Worm (Caenorhabditis elegans) whole organism, L3 larva: ENCODE data around the gene let-716.

Experiments
- R02D3.7 ChIP-seq: fragments of 150-350 bp; optimal IDR thresholded peaks from 2 replicates; lab custom pipeline; 2014; ENCODE audit warnings: missing biosample characterization, missing genetic modification characterization
- ZK546.5 ChIP-seq: sonication (generic microtip); optimal IDR thresholded peaks from 2 replicates; lab custom pipeline; 2017; ENCODE audit warnings: missing biosample characterization, missing genetic modification characterization
- aly-2 ChIP-seq: fragments of 150-350 bp; optimal IDR thresholded peaks from 2 replicates; lab custom pipeline; 2014; ENCODE audit warnings: missing biosample characterization, missing genetic modification characterization
- ama-1 ChIP-seq: fragments of 150-350 bp; optimal IDR thresholded peaks from 2 replicates; lab custom pipeline; 2018
- ceh-16 ChIP-seq: sonication (generic microtip); optimal IDR thresholded peaks from 2 replicates; lab custom pipeline; 2017; ENCODE audit warnings: missing biosample characterization, missing genetic modification characterization
- ceh-28 ChIP-seq: fragments of 150-350 bp; optimal IDR thresholded peaks from 2 replicates; lab custom pipeline; 2014; ENCODE audit warnings: missing biosample characterization, missing genetic modification reagents, missing genetic modification characterization
- ceh-82 ChIP-seq: fragments of 150-350 bp; optimal IDR thresholded peaks from 2 replicates; lab custom pipeline; 2014; ENCODE audit warnings: missing biosample characterization, missing genetic modification characterization
- ceh-9 ChIP-seq: sonication (generic microtip); optimal IDR thresholded peaks from 2 replicates; lab custom pipeline; 2018; ENCODE audit warnings: missing biosample characterization, missing genetic modification characterization
- daf-12 ChIP-seq: fragments of 150-350 bp; optimal IDR thresholded peaks from 2 replicates; lab custom pipeline; 2014; ENCODE audit warnings: missing biosample characterization, missing genetic modification reagents, missing genetic modification characterization
- egl-5 ChIP-seq: fragments of 150-350 bp; optimal IDR thresholded peaks from 2 replicates; lab custom pipeline; 2017; ENCODE audit warnings: missing biosample characterization, missing genetic modification reagents, missing genetic modification characterization, inconsistent platforms
- elt-1 ChIP-seq: fragments of 150-350 bp; optimal IDR thresholded peaks from 2 replicates; lab custom pipeline; 2014; ENCODE audit warnings: missing biosample characterization, missing genetic modification characterization
- elt-2 ChIP-seq: sonication (generic microtip); optimal IDR thresholded peaks from 2 replicates; lab custom pipeline; 2016; ENCODE audit warnings: missing genetic modification reagents, mild to moderate bottlenecking, missing genetic modification characterization, missing compliant biosample characterization
- eor-1 ChIP-seq, 2 experiments: fragments of 150-350 bp; optimal IDR thresholded peaks; 2 replicates each; lab custom pipeline; 2014 to 2018; ENCODE audit warnings: missing biosample characterization in 2 of 2, missing genetic modification characterization in 2 of 2
- fkh-10 ChIP-seq: sonication (generic microtip); optimal IDR thresholded peaks from 2 replicates; lab custom pipeline; 2017; ENCODE audit warnings: missing biosample characterization, missing genetic modification reagents, missing genetic modification characterization
- fkh-2 ChIP-seq: fragments of 150-350 bp; optimal IDR thresholded peaks from 2 replicates; lab custom pipeline; 2014; ENCODE audit warnings: missing biosample characterization, missing genetic modification reagents, missing genetic modification characterization
- fos-1 ChIP-seq: fragments of 150-350 bp; optimal IDR thresholded peaks from 2 replicates; lab custom pipeline; 2014; ENCODE audit warnings: missing biosample characterization, missing genetic modification characterization
- hmg-11 ChIP-seq: sonication (generic microtip); optimal IDR thresholded peaks from 2 replicates; lab custom pipeline; 2016; ENCODE audit warnings: missing genetic modification characterization, missing compliant biosample characterization
- jun-1 ChIP-seq: fragments of 150-350 bp; optimal IDR thresholded peaks from 2 replicates; lab custom pipeline; 2014; ENCODE audit warnings: missing biosample characterization, missing genetic modification reagents, missing genetic modification characterization
- lin-15B ChIP-seq: fragments of 150-350 bp; optimal IDR thresholded peaks from 2 replicates; lab custom pipeline; 2014; ENCODE audit warnings: missing biosample characterization, missing genetic modification characterization
- lin-39 ChIP-seq: fragments of 150-350 bp; optimal IDR thresholded peaks from 2 replicates; lab custom pipeline; 2018; ENCODE audit warnings: missing biosample characterization, missing genetic modification reagents, missing genetic modification characterization
- mdl-1 ChIP-seq: fragments of 150-350 bp; optimal IDR thresholded peaks from 2 replicates; lab custom pipeline; 2014; ENCODE audit warnings: missing biosample characterization, missing genetic modification characterization
- mml-1 ChIP-seq: fragments of 150-350 bp; sonication (generic microtip); optimal IDR thresholded peaks from 3 replicates; lab custom pipeline; 2014; ENCODE audit warnings: missing biosample characterization, missing genetic modification characterization
- nfya-1 ChIP-seq: sonication (generic microtip); optimal IDR thresholded peaks from 2 replicates; lab custom pipeline; 2017; ENCODE audit warnings: missing genetic modification characterization, mild to moderate bottlenecking, missing compliant biosample characterization, antibody characterized with exemption, moderate library complexity; ENCODE audit not compliant: insufficient read depth
- nhr-12 ChIP-seq: fragments of 150-350 bp; optimal IDR thresholded peaks from 2 replicates; lab custom pipeline; 2014; ENCODE audit warnings: missing biosample characterization, missing genetic modification characterization
- nhr-23 ChIP-seq: fragments of 150-350 bp; optimal IDR thresholded peaks from 2 replicates; lab custom pipeline; 2014; ENCODE audit warnings: missing biosample characterization, missing genetic modification reagents, missing genetic modification characterization
- nhr-237 ChIP-seq: fragments of 150-350 bp; optimal IDR thresholded peaks from 2 replicates; lab custom pipeline; 2014; ENCODE audit warnings: missing biosample characterization, missing genetic modification characterization
- nhr-25 ChIP-seq: sonication (generic microtip); optimal IDR thresholded peaks from 2 replicates; lab custom pipeline; 2017; ENCODE audit warnings: missing biosample characterization, missing genetic modification characterization
- nhr-28 ChIP-seq: fragments of 150-350 bp; optimal IDR thresholded peaks from 2 replicates; lab custom pipeline; 2014; ENCODE audit warnings: missing biosample characterization, missing genetic modification characterization
- nhr-43 ChIP-seq: sonication (generic microtip); optimal IDR thresholded peaks from 2 replicates; lab custom pipeline; 2016; ENCODE audit warnings: mild to moderate bottlenecking, missing genetic modification characterization, missing compliant biosample characterization; ENCODE audit not compliant: poor library complexity, severe bottlenecking
- nhr-77 ChIP-seq: fragments of 150-350 bp; optimal IDR thresholded peaks from 2 replicates; lab custom pipeline; 2014; ENCODE audit warnings: missing biosample characterization, missing genetic modification characterization
- pha-4 ChIP-seq: fragments of 150-350 bp; optimal IDR thresholded peaks from 2 replicates; lab custom pipeline; 2014; ENCODE audit warnings: missing biosample characterization, missing genetic modification reagents, missing genetic modification characterization
- pqm-1 ChIP-seq: fragments of 150-350 bp; optimal IDR thresholded peaks from 2 replicates; lab custom pipeline; 2017; ENCODE audit warnings: missing biosample characterization, missing genetic modification characterization, inconsistent platforms
- sea-2 ChIP-seq: fragments of 150-350 bp; sonication (generic microtip); optimal IDR thresholded peaks from 4 replicates; lab custom pipeline; 2014; ENCODE audit warnings: missing biosample characterization, missing genetic modification reagents, missing genetic modification characterization
- skn-1 ChIP-seq: fragments of 150-350 bp; optimal IDR thresholded peaks from 2 replicates; lab custom pipeline; 2014; ENCODE audit warnings: missing biosample characterization, missing genetic modification characterization
- snpc-4 ChIP-seq: fragments of 150-350 bp; optimal IDR thresholded peaks from 2 replicates; lab custom pipeline; 2014; ENCODE audit warnings: missing biosample characterization, missing genetic modification characterization
- tbx-2 ChIP-seq: sonication (generic microtip); optimal IDR thresholded peaks from 2 replicates; lab custom pipeline; 2016; ENCODE audit warnings: mild to moderate bottlenecking, missing genetic modification characterization, missing compliant biosample characterization
- unc-62 ChIP-seq: fragments of 150-350 bp; sonication (generic microtip); optimal IDR thresholded peaks from 4 replicates; lab custom pipeline; 2014; ENCODE audit warnings: missing biosample characterization, missing genetic modification reagents, missing genetic modification characterization
- zag-1 ChIP-seq: fragments of 150-350 bp; optimal IDR thresholded peaks from 2 replicates; lab custom pipeline; 2014; ENCODE audit warnings: missing biosample characterization, missing genetic modification characterization
- ztf-4 ChIP-seq: fragments of 150-350 bp; optimal IDR thresholded peaks from 2 replicates; lab custom pipeline; 2014; ENCODE audit warnings: missing biosample characterization, missing genetic modification characterization

The let-716 gene

DNA sequence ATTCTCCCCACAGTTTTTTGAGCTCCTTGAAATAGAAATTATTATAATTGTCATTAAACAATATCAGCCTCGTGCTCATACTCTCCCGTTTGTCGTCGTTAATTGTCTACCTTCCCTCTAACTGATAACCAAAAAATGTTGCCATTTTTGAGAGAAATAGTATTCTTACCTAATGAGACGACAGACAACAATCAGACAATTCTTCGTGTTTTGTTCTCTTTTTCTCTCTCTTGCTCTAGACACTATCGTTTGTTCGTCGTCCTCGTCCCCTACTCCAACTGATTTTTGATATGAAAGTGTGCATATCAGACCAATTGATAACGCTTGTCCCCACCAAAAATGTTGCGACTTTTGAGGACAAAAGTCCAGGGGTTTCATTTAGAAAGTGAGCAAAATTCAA lies 21.8 kb upstream of the let-716 start:
- TF ChIP-seq pqm-1 (tag; lab: Kevin White, UChicago) (peak; percentile 98), tbx-2 (tag; lab: Kevin White, UChicago) (no peak), jun-1 (tag; lab: Kevin White, UChicago) (peak; percentile 19), skn-1 (tag; lab: Kevin White, UChicago) (peak; percentile 21), lin-39 (tag; lab: Kevin White, UChicago) (no peak), pha-4 (tag; lab: Kevin White, UChicago) (peak; percentile 59), nhr-77 (tag; lab: Kevin White, UChicago) (no peak), elt-2 (peak; percentile 97)

DNA sequence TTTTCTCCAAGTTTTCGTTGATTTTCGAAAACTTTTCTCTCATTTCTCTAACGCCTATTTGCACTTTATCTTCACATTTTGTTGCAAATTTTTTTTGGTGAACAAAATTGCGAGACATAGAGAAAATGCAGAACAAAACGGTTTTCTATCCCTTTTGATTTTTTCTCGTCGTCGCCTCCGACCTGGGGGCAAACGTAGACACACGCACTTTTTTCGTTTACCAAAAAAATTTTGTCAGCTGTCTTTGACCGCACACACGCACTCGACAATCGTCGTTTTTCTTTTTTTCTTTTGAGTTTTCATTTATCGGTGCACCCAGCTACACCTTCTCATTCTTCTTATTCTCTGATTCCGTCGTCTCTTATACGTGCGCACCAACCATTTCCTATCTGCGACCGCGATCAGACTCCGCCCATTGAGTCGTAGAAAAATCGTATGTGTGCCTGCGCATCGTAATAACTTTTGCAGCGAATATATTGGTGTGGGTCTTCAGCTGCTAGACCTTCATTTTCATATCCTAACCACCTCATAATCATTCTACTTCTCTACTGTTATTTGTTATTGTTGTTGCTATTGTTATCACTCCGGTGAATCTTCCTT lies 20.9 kb upstream of the let-716 start:
- TF ChIP-seq fos-1 (tag; lab: Kevin White, UChicago) (peak; percentile 7), ama-1 (lab: Kevin White, UChicago) (peak; percentile 31), nhr-43 (tag; lab: Kevin White, UChicago) (peak; percentile 71), elt-1 (tag; lab: Kevin White, UChicago) (peak; percentile 56), nhr-23 (tag; lab: Kevin White, UChicago) (peak; percentile 56), hmg-11 (tag; lab: Kevin White, UChicago) (no peak), nfya-1 (tag; lab: Kevin White, UChicago) (peak; percentile 33), jun-1 (tag; lab: Kevin White, UChicago) (peak; percentile 40), pha-4 (tag; lab: Kevin White, UChicago) (peak; percentile 37), nhr-25 (peak; percentile 51), snpc-4 (tag; lab: Kevin White, UChicago) (no peak)
- TF ChIP-seq, all 47 proteins: peak for 9

DNA sequence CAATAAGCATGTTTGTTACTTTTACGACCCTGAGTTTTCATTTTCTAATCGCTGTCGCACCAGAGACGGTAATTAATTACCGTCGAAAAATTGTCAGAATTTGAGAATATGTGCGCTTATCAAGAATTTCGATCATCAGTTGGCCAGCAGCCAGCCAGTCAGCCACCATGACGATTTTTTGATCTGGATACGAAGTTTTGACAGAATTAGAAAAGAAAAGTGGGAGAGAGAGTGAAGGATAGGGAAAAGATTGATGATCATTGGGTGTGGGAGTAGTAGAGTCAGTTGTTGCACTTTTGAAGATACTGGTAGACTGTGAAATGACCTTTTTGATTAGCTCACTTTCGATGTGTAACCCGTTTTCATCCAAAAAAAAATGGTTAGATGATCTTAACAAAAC lies 19.0 kb upstream of the let-716 start:
- TF ChIP-seq nhr-25 (peak; percentile 74), jun-1 (tag; lab: Kevin White, UChicago) (no peak), hmg-11 (tag; lab: Kevin White, UChicago) (no peak), nhr-237 (no peak), ceh-16 (tag; lab: Kevin White, UChicago) (no peak), lin-39 (tag; lab: Kevin White, UChicago) (peak; percentile 88), nhr-23 (tag; lab: Kevin White, UChicago) (peak; percentile 32), nhr-77 (tag; lab: Kevin White, UChicago) (no peak), elt-1 (tag; lab: Kevin White, UChicago) (peak; percentile 72), daf-12 (no peak), nhr-28 (tag; lab: Kevin White, UChicago) (no peak), mml-1 (no peak), fkh-10 (GFP tag; lab: Kevin White, UChicago) (no peak), nfya-1 (tag; lab: Kevin White, UChicago) (peak; percentile 19), unc-62 (GFP tag; lab: Kevin White, UChicago) (peak; percentile 76), fos-1 (tag; lab: Kevin White, UChicago) (no peak), egl-5 (tag; lab: Kevin White, UChicago) (no peak), sea-2 (GFP tag; lab: Kevin White, UChicago) (no peak), lin-15B (peak; percentile 5), pha-4 (tag; lab: Kevin White, UChicago) (no peak)

- no peak for TF ChIP-seq nhr-43 (tag; lab: Kevin White, UChicago)
- TF ChIP-seq ceh-16 (tag; lab: Kevin White, UChicago), result no peak
- no peak for TF ChIP-seq ZK546.5 (tag; lab: Kevin White, UChicago)
- TF ChIP-seq pha-4 (tag; lab: Kevin White, UChicago), result peak; percentile 30
- TF ChIP-seq ceh-28 (tag; lab: Kevin White, UChicago), result no peak
- no peak for TF ChIP-seq R02D3.7 (tag; lab: Kevin White, UChicago)
- TF ChIP-seq nhr-25, result no peak
- TF ChIP-seq lin-39 (tag; lab: Kevin White, UChicago), result peak; percentile 10
- TF ChIP-seq zag-1 (tag; lab: Kevin White, UChicago), result no peak
- no peak for TF ChIP-seq sea-2 (GFP tag; lab: Kevin White, UChicago)
- no peak for TF ChIP-seq ceh-82 (tag; lab: Kevin White, UChicago)
- TF ChIP-seq egl-5 (tag; lab: Kevin White, UChicago), result no peak
- no peak for TF ChIP-seq nhr-77 (tag; lab: Kevin White, UChicago)
- TF ChIP-seq nhr-12, result no peak
- TF ChIP-seq fkh-2 (tag; lab: Kevin White, UChicago), result no peak
- TF ChIP-seq snpc-4 (tag; lab: Kevin White, UChicago), result peak; percentile 14
- no peak for TF ChIP-seq ama-1 (lab: Kevin White, UChicago)
- no peak for TF ChIP-seq mdl-1 (tag; lab: Kevin White, UChicago)
- TF ChIP-seq daf-12, result no peak
- TF ChIP-seq nfya-1 (tag; lab: Kevin White, UChicago), result peak; percentile 4
- TF ChIP-seq ceh-9 (tag; lab: Kevin White, UChicago), result no peak
- TF ChIP-seq eor-1 (tag; optimal IDR thresholded peaks at IDR 0.05; lab: Kevin White, UChicago), result no peak
- TF ChIP-seq tbx-2 (tag; lab: Kevin White, UChicago), result no peak
- TF ChIP-seq ztf-4 (tag; lab: Kevin White, UChicago), result no peak
- TF ChIP-seq aly-2 (tag; lab: Kevin White, UChicago), result no peak
- no peak for TF ChIP-seq fkh-10 (GFP tag; lab: Kevin White, UChicago)
Measured at ce11 chrIII:6367712-6368111, 15.6 kb upstream of the let-716 start, which contains the start of the genes C56G2.15 and thoc-2. TSS of gene C56G2.15 (minus strand) at chrIII:6367899. TSS of gene thoc-2 (plus strand) at chrIII:6368042.
